Worm (Caenorhabditis elegans) whole organism, late embryonic: ENCODE data around the gene C35D10.8.

ENCODE experiments used
- ama-1 ChIP-seq: fragments of 150-350 bp; optimal IDR thresholded peaks from 2 replicates; lab custom pipeline; 2014
- ceh-18 ChIP-seq: sonication (generic microtip); optimal IDR thresholded peaks from 2 replicates; lab custom pipeline; 2016; ENCODE audit warnings: missing genetic modification characterization, missing compliant biosample characterization
- gmeb-2 ChIP-seq: sonication (generic microtip); optimal IDR thresholded peaks from 2 replicates; lab custom pipeline; 2016; ENCODE audit warnings: missing genetic modification characterization, inconsistent platforms, missing compliant biosample characterization
- sox-4 ChIP-seq: sonication (generic microtip); optimal IDR thresholded peaks from 2 replicates; lab custom pipeline; 2017; ENCODE audit warnings: mild to moderate bottlenecking, missing genetic modification characterization, inconsistent platforms, missing compliant biosample characterization

ce11 chrIII:4806345-4806744 is 48.7 kb upstream of the C35D10.8 start:
- TF ChIP-seq ama-1 (lab: Kevin White, UChicago) (no peak), sox-4 (no peak), gmeb-2 (tag; lab: Kevin White, UChicago) (no peak), ceh-18 (tag; lab: Kevin White, UChicago) (no peak)
